Worm (Caenorhabditis elegans) whole organism, L4 larva: ENCODE data around the gene str-226.

Experiments
- nhr-111 ChIP-seq: fragments of 200-800 bp; sonication (Bioruptor generic); optimal IDR thresholded peaks from 2 replicates; lab custom pipeline; 2018; ENCODE audit warnings: mild to moderate bottlenecking, missing genetic modification characterization, missing compliant biosample characterization
- pqm-1 ChIP-seq: sonication (generic microtip); optimal IDR thresholded peaks from 2 replicates; lab custom pipeline; 2017; ENCODE audit warnings: missing biosample characterization, missing genetic modification characterization
- unc-130 ChIP-seq: sonication (generic microtip); optimal IDR thresholded peaks from 2 replicates; lab custom pipeline; 2016; ENCODE audit warnings: missing genetic modification reagents, missing genetic modification characterization, missing compliant biosample characterization

- TF ChIP-seq nhr-111 (GFP tag; lab: Kevin White, UChicago) (no peak), pqm-1 (no peak), unc-130 (no peak)
Measured at ce11 chrV:3486857-3487256, 25.6 kb upstream of the str-226 start, which contains the start of gene srbc-32.
